Worm (Caenorhabditis elegans) whole organism, L3 larva: Measurements from ENCODE around the gene srh-70.
A peak's percentile ranks its signal among the peaks of the same experiment; 100 is the strongest.

Experiments used
- aly-2 ChIP-seq: fragments of 150-350 bp; optimal IDR thresholded peaks from 2 replicates; lab custom pipeline; 2014; ENCODE audit warnings: missing biosample characterization, missing genetic modification characterization
- ama-1 ChIP-seq: fragments of 150-350 bp; optimal IDR thresholded peaks from 2 replicates; lab custom pipeline; 2018
- ceh-16 ChIP-seq: sonication (generic microtip); optimal IDR thresholded peaks from 2 replicates; lab custom pipeline; 2017; ENCODE audit warnings: missing biosample characterization, missing genetic modification characterization
- ceh-28 ChIP-seq: fragments of 150-350 bp; optimal IDR thresholded peaks from 2 replicates; lab custom pipeline; 2014; ENCODE audit warnings: missing biosample characterization, missing genetic modification reagents, missing genetic modification characterization
- ceh-82 ChIP-seq: fragments of 150-350 bp; optimal IDR thresholded peaks from 2 replicates; lab custom pipeline; 2014; ENCODE audit warnings: missing biosample characterization, missing genetic modification characterization
- egl-27 ChIP-seq: sonication (generic microtip); optimal IDR thresholded peaks from 4 replicates; lab custom pipeline; 2017; ENCODE audit warnings: missing biosample characterization, missing genetic modification reagents, missing genetic modification characterization
- egl-5 ChIP-seq: fragments of 150-350 bp; optimal IDR thresholded peaks from 2 replicates; lab custom pipeline; 2017; ENCODE audit warnings: missing biosample characterization, missing genetic modification reagents, missing genetic modification characterization, inconsistent platforms
- elt-2 ChIP-seq: sonication (generic microtip); optimal IDR thresholded peaks from 2 replicates; lab custom pipeline; 2016; ENCODE audit warnings: missing genetic modification reagents, mild to moderate bottlenecking, missing genetic modification characterization, missing compliant biosample characterization
- elt-3 ChIP-seq, 3 experiments: fragments of 150-350 bp in 1 of 3; sonication (generic microtip) in 2 of 3; optimal IDR thresholded peaks; 2 replicates in 2 of 3; 4 replicates in 1 of 3; lab custom pipeline; 2014 to 2017; ENCODE audit warnings: missing biosample characterization in 3 of 3, missing genetic modification characterization in 3 of 3
- fkh-10 ChIP-seq: sonication (generic microtip); optimal IDR thresholded peaks from 2 replicates; lab custom pipeline; 2017; ENCODE audit warnings: missing biosample characterization, missing genetic modification reagents, missing genetic modification characterization
- fkh-2 ChIP-seq: fragments of 150-350 bp; optimal IDR thresholded peaks from 2 replicates; lab custom pipeline; 2014; ENCODE audit warnings: missing biosample characterization, missing genetic modification reagents, missing genetic modification characterization
- fos-1 ChIP-seq: fragments of 150-350 bp; optimal IDR thresholded peaks from 2 replicates; lab custom pipeline; 2014; ENCODE audit warnings: missing biosample characterization, missing genetic modification characterization
- hmg-11 ChIP-seq: sonication (generic microtip); optimal IDR thresholded peaks from 2 replicates; lab custom pipeline; 2016; ENCODE audit warnings: missing genetic modification characterization, missing compliant biosample characterization
- jun-1 ChIP-seq: fragments of 150-350 bp; optimal IDR thresholded peaks from 2 replicates; lab custom pipeline; 2014; ENCODE audit warnings: missing biosample characterization, missing genetic modification reagents, missing genetic modification characterization
- lin-15B ChIP-seq: fragments of 150-350 bp; optimal IDR thresholded peaks from 2 replicates; lab custom pipeline; 2014; ENCODE audit warnings: missing biosample characterization, missing genetic modification characterization
- lsy-12 ChIP-seq: sonication (generic microtip); optimal IDR thresholded peaks from 2 replicates; lab custom pipeline; 2016; ENCODE audit warnings: mild to moderate bottlenecking, missing genetic modification characterization, missing compliant biosample characterization
- mdl-1 ChIP-seq: fragments of 150-350 bp; optimal IDR thresholded peaks from 2 replicates; lab custom pipeline; 2014; ENCODE audit warnings: missing biosample characterization, missing genetic modification characterization
- mml-1 ChIP-seq: fragments of 150-350 bp; sonication (generic microtip); optimal IDR thresholded peaks from 3 replicates; lab custom pipeline; 2014; ENCODE audit warnings: missing biosample characterization, missing genetic modification characterization
- nfya-1 ChIP-seq: sonication (generic microtip); optimal IDR thresholded peaks from 2 replicates; lab custom pipeline; 2017; ENCODE audit warnings: missing genetic modification characterization, mild to moderate bottlenecking, missing compliant biosample characterization, antibody characterized with exemption, moderate library complexity; ENCODE audit not compliant: insufficient read depth
- nhr-12 ChIP-seq: fragments of 150-350 bp; optimal IDR thresholded peaks from 2 replicates; lab custom pipeline; 2014; ENCODE audit warnings: missing biosample characterization, missing genetic modification characterization
- nhr-23 ChIP-seq: fragments of 150-350 bp; optimal IDR thresholded peaks from 2 replicates; lab custom pipeline; 2014; ENCODE audit warnings: missing biosample characterization, missing genetic modification reagents, missing genetic modification characterization
- nhr-237 ChIP-seq: fragments of 150-350 bp; optimal IDR thresholded peaks from 2 replicates; lab custom pipeline; 2014; ENCODE audit warnings: missing biosample characterization, missing genetic modification characterization
- nhr-25 ChIP-seq: sonication (generic microtip); optimal IDR thresholded peaks from 2 replicates; lab custom pipeline; 2017; ENCODE audit warnings: missing biosample characterization, missing genetic modification characterization
- nhr-28 ChIP-seq: fragments of 150-350 bp; optimal IDR thresholded peaks from 2 replicates; lab custom pipeline; 2014; ENCODE audit warnings: missing biosample characterization, missing genetic modification characterization
- nhr-43 ChIP-seq: sonication (generic microtip); optimal IDR thresholded peaks from 2 replicates; lab custom pipeline; 2016; ENCODE audit warnings: mild to moderate bottlenecking, missing genetic modification characterization, missing compliant biosample characterization; ENCODE audit not compliant: poor library complexity, severe bottlenecking
- nhr-76 ChIP-seq: fragments of 150-350 bp; sonication (generic microtip); optimal IDR thresholded peaks from 5 replicates; lab custom pipeline; 2014; ENCODE audit warnings: missing biosample characterization, missing genetic modification characterization
- nhr-77 ChIP-seq: fragments of 150-350 bp; optimal IDR thresholded peaks from 2 replicates; lab custom pipeline; 2014; ENCODE audit warnings: missing biosample characterization, missing genetic modification characterization
- pha-4 ChIP-seq: fragments of 150-350 bp; optimal IDR thresholded peaks from 2 replicates; lab custom pipeline; 2014; ENCODE audit warnings: missing biosample characterization, missing genetic modification reagents, missing genetic modification characterization
- pqm-1 ChIP-seq: fragments of 150-350 bp; optimal IDR thresholded peaks from 2 replicates; lab custom pipeline; 2017; ENCODE audit warnings: missing biosample characterization, missing genetic modification characterization, inconsistent platforms
- sea-2 ChIP-seq: fragments of 150-350 bp; sonication (generic microtip); optimal IDR thresholded peaks from 4 replicates; lab custom pipeline; 2014; ENCODE audit warnings: missing biosample characterization, missing genetic modification reagents, missing genetic modification characterization
- skn-1 ChIP-seq: fragments of 150-350 bp; optimal IDR thresholded peaks from 2 replicates; lab custom pipeline; 2014; ENCODE audit warnings: missing biosample characterization, missing genetic modification characterization
- unc-62 ChIP-seq: fragments of 150-350 bp; sonication (generic microtip); optimal IDR thresholded peaks from 4 replicates; lab custom pipeline; 2014; ENCODE audit warnings: missing biosample characterization, missing genetic modification reagents, missing genetic modification characterization
- ztf-11 ChIP-seq: fragments of 150-350 bp; optimal IDR thresholded peaks from 2 replicates; lab custom pipeline; 2014; ENCODE audit warnings: missing biosample characterization, missing genetic modification characterization
- ztf-4 ChIP-seq: fragments of 150-350 bp; optimal IDR thresholded peaks from 2 replicates; lab custom pipeline; 2014; ENCODE audit warnings: missing biosample characterization, missing genetic modification characterization

The srh-70 gene

DNA sequence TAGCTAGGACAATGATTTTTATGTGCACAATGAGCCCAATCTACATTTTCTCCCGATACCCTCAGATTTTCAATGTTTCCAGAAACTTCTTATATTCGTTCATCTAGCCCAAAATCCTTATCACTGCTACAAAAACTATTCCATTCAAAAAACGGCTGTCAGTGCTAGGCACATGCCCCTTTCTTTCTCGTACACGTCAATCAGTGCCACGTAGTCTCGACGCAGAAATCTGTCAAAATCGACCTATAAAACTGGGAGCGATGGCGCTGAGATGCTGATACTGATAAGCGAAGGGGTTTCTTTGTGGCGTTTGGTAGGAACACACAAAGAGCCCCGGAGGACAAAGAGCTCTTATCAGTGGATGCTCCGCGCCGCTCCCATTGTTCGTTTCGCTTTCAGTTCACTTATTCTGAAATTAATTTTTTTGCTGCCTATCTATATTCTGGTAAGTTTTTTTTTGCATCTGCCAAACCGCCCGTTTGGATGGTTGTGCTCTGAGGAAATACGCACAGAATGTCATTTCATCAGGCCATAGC is at the start of gene srh-70:
srh-70 (minus strand) TSS at position 51 of the 536 bp plus-strand sequence.
- TF ChIP-seq lsy-12 (tag; lab: Kevin White, UChicago) (no peak), pqm-1 (peak; percentile 89), nfya-1 (tag; lab: Kevin White, UChicago) (peak; percentile 25), elt-2 (tag; lab: Kevin White, UChicago) (peak; percentile 99)

DNA sequence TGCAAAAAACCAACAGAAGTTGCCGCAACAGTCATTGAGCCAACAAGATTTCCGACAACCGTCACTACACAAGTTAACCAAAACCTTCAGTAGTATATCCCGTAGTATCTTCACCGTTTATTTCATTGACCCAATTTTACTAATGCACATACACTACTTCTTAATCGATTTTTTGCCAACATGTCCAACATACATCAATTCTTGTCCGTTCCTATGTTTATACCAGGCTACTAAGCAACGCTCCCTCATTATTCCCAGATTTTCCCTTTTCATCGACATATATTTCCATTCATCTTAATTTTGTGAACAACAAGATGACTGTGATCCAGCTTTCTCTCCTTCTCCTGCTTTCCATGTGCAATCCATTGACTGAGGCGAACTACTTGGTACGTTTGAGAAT is 47.2 kb upstream of the srh-70 start, which contains the start of gene F49C5.7:
F49C5.7 (plus strand) TSS at position 301 of the 400 bp plus-strand sequence.
- no peak for TF ChIP-seq pqm-1
- no peak for TF ChIP-seq elt-3 (tag; optimal IDR thresholded peaks at IDR 0.05; lab: Kevin White, UChicago)
- TF ChIP-seq ceh-16 (tag; lab: Kevin White, UChicago) = no peak
- TF ChIP-seq egl-27 (tag; lab: Kevin White, UChicago) = no peak
- no peak for TF ChIP-seq ama-1 (lab: Kevin White, UChicago)
- no peak for TF ChIP-seq fos-1 (tag; lab: Kevin White, UChicago)
- TF ChIP-seq fkh-2 (tag; lab: Kevin White, UChicago) = no peak
- no peak for TF ChIP-seq nhr-25 (tag; lab: Kevin White, UChicago)
- no peak for TF ChIP-seq ceh-82 (tag; lab: Kevin White, UChicago)

DNA sequence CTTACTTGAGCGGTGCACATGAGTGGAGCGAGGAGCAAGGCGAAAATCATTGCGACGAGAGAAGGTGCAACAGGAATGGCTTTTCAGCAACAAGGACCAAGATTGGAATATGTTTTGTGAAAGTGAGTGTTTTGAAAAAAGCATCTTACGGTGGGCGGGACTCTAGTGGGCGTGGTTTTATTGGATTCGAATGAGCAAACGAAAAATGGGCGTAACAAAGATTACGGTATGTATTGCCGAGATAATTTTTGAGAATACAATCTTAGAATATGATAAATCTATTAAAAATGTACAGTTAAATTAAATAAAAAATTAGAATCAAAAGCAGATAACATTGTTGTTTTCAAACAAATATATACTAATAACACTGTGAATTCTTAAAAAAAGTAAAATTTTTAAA is 41.6 kb upstream of the srh-70 start, which contains the start of gene F49C5.12:
F49C5.12 (minus strand) TSS at position 101 of the 400 bp plus-strand sequence.
- TF ChIP-seq elt-2 (tag; lab: Kevin White, UChicago) = no peak
- no peak for TF ChIP-seq nhr-12
- TF ChIP-seq pha-4 (tag; lab: Kevin White, UChicago) = no peak
- no peak for TF ChIP-seq fos-1 (tag; lab: Kevin White, UChicago)
- no peak for TF ChIP-seq fkh-2 (tag; lab: Kevin White, UChicago)
- TF ChIP-seq jun-1 (tag; lab: Kevin White, UChicago) = no peak
- no peak for TF ChIP-seq nhr-23
- no peak for TF ChIP-seq lin-15B (tag; lab: Kevin White, UChicago)
- TF ChIP-seq ceh-28 (tag; lab: Kevin White, UChicago) = no peak
- TF ChIP-seq ceh-16 (tag; lab: Kevin White, UChicago) = no peak
- no peak for TF ChIP-seq pqm-1
- no peak for TF ChIP-seq egl-27 (tag; lab: Kevin White, UChicago)
- TF ChIP-seq aly-2 (tag; lab: Kevin White, UChicago) = no peak
- TF ChIP-seq, all 47 proteins: peak for 0

DNA sequence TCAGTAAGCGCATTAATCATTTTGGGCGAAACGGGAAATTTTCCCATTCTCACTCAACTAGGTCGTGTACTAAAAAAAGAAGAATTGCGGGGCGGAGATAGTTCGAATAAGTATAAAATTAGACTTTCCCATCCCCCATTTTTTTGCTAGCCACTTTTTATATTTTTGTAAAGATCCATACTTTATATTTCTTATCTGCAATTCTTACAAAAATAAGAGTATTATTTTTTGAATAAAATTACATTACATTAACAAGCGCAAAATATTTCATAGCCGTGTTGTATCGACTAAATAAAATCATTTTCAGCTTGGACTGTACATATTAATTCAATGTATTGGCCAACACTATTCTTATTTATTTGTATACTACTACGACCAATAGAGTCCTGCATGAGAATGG is 36.9 kb upstream of the srh-70 start, which contains the start of gene F49C5.11:
F49C5.11 (plus strand) TSS at position 301 of the 400 bp plus-strand sequence.
- TF ChIP-seq nhr-43 (no peak), nhr-77 (tag; lab: Kevin White, UChicago) (no peak)

DNA sequence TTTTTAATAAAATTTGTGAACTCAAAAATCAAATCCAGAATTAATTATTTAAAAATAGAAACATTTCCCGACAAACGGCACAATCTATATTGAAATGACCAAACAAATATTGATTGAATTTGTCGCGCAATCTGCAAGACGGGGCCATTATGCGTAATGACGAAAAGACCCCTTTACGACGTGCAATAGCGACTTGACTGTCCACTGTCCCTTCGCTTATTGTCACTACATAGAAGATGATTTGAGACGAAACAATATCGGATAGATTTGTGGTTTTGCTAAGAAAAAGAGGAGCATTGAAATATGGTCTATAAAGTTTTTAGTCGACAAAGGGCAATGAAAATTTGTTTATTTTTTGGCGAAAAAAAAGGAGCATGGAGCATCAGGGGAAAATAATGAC is 32.3 kb upstream of the srh-70 start:
- no peak for TF ChIP-seq aly-2 (tag; lab: Kevin White, UChicago)
- no peak for TF ChIP-seq nhr-12
- no peak for TF ChIP-seq ztf-4 (tag; lab: Kevin White, UChicago)
- TF ChIP-seq skn-1 (tag; lab: Kevin White, UChicago) = no peak
- TF ChIP-seq nhr-25 (tag; lab: Kevin White, UChicago) = no peak

DNA sequence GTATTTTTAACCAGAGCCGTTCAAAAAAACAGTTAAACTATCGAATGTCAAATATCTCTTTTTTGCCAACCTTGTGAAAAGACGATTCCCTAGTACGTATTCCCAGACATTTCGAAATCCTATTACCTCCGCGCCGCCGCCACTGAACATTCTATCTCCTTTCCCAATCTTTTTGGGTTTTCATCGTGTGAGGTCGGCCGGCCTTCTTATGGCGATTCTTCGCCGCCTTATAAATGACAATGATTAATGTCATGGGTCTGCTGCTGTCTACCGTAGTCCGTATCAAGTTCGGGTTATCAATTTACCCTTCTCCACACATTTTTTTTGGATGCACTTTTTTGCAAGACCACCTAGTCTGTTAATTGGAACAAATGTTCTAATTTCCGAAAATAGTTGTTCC is 31.0 kb upstream of the srh-70 start:
- TF ChIP-seq lsy-12 (tag; lab: Kevin White, UChicago) (no peak), mml-1 (tag; lab: Kevin White, UChicago) (no peak), nhr-77 (tag; lab: Kevin White, UChicago) (no peak), skn-1 (tag; lab: Kevin White, UChicago) (no peak), sea-2 (GFP tag; lab: Kevin White, UChicago) (no peak), jun-1 (tag; lab: Kevin White, UChicago) (no peak), pqm-1 (no peak), nhr-12 (no peak), elt-3 (tag; optimal IDR thresholded peaks at IDR 0.05; lab: Kevin White, UChicago) (peak in 1 of 3 experiments; percentile 20), nhr-23 (no peak), nhr-43 (peak; percentile 4), ceh-28 (tag; lab: Kevin White, UChicago) (no peak), egl-5 (no peak), egl-27 (tag; lab: Kevin White, UChicago) (no peak), nfya-1 (tag; lab: Kevin White, UChicago) (peak; percentile 75), nhr-25 (tag; lab: Kevin White, UChicago) (peak; percentile 52)

DNA sequence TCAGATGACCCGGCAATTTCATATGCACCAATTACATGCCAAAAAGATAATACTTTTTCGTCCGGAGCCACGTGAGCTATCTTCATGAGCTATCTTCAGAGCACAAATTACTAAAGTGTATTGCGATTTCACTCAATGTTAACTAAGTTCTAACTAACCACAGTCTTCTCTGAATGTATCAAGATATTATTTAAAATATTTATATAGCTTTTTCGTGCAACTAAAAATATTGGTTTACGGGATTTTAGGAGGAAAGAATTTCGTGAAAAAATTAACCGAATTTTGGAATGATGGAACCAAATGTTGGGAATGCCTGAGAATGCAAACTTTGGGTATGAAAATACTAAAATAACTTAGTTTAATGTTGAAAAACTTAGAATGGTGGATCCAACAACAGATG is 28.9 kb upstream of the srh-70 start, which contains the start of gene F49C5.16:
F49C5.16 (plus strand) TSS at position 301 of the 400 bp plus-strand sequence.
- TF ChIP-seq fkh-10 (GFP tag; lab: Kevin White, UChicago) (no peak), elt-3 (tag; optimal IDR thresholded peaks at IDR 0.05; lab: Kevin White, UChicago) (no peak), lsy-12 (tag; lab: Kevin White, UChicago) (no peak), ztf-11 (tag; lab: Kevin White, UChicago) (no peak), pha-4 (tag; lab: Kevin White, UChicago) (no peak), nhr-43 (no peak), sea-2 (GFP tag; lab: Kevin White, UChicago) (no peak), ceh-82 (tag; lab: Kevin White, UChicago) (no peak), nhr-12 (no peak), hmg-11 (tag; lab: Kevin White, UChicago) (no peak), nhr-28 (no peak), nhr-76 (tag; lab: Kevin White, UChicago) (no peak), nhr-237 (tag; lab: Kevin White, UChicago) (no peak), mdl-1 (tag; lab: Kevin White, UChicago) (no peak), unc-62 (GFP tag; lab: Kevin White, UChicago) (no peak), jun-1 (tag; lab: Kevin White, UChicago) (no peak), nhr-77 (tag; lab: Kevin White, UChicago) (no peak), egl-5 (no peak)
